Fruit fly (Drosophila melanogaster) whole organism, embryonic: ENCODE measurements around the gene CG17359.

Experiments
- B-H2 ChIP-seq: fragments of 200-800 bp; sonication (Bioruptor generic); optimal IDR thresholded peaks from 2 replicates; lab custom pipeline; 2018; ENCODE audit warnings: missing biosample characterization, mild to moderate bottlenecking, missing genetic modification characterization
- CG1024 ChIP-seq: fragments of 200-800 bp; sonication (Bioruptor generic); IDR thresholded peaks from 2 replicates; pipeline ENCODE4 v1.3.6; 2022; ENCODE audit warnings: missing biosample characterization, missing genetic modification characterization
- CG10267 ChIP-seq: fragments of 200-800 bp; sonication (Bioruptor generic); optimal IDR thresholded peaks from 2 replicates; lab custom pipeline; 2018; ENCODE audit warnings: missing biosample characterization, mild to moderate bottlenecking, missing genetic modification characterization, moderate library complexity
- CG10366 ChIP-seq: fragments of 200-800 bp; sonication (Bioruptor generic); IDR thresholded peaks from 2 replicates; pipeline ENCODE4 v1.3.6; 2022; ENCODE audit warnings: missing biosample characterization, missing genetic modification characterization
- CG10431 ChIP-seq: fragments of 200-800 bp; sonication (Bioruptor generic); optimal IDR thresholded peaks from 3 replicates; lab custom pipeline; 2018; ENCODE audit warnings: missing biosample characterization, mild to moderate bottlenecking, missing genetic modification characterization
- CG11398 ChIP-seq: fragments of 200-800 bp; sonication (Bioruptor generic); optimal IDR thresholded peaks from 2 replicates; lab custom pipeline; 2016; ENCODE audit warnings: missing biosample characterization, missing genetic modification characterization
- CG11456 ChIP-seq: fragments of 200-800 bp; sonication (Bioruptor generic); IDR thresholded peaks from 3 replicates; pipeline ENCODE4 v1.3.6; 2022; ENCODE audit warnings: missing biosample characterization, missing genetic modification characterization
- CG13287 ChIP-seq: fragments of 200-800 bp; sonication (Bioruptor generic); IDR thresholded peaks from 2 replicates; pipeline ENCODE4 v1.3.6; 2022; ENCODE audit warnings: missing biosample characterization, missing genetic modification characterization; ENCODE audit not compliant: partially characterized antibody
- CG13296 ChIP-seq: fragments of 200-800 bp; sonication (Bioruptor generic); optimal IDR thresholded peaks from 3 replicates; lab custom pipeline; 2018; ENCODE audit warnings: missing biosample characterization, mild to moderate bottlenecking, missing genetic modification characterization
- CG13424 ChIP-seq: fragments of 200-800 bp; sonication (Bioruptor generic); optimal IDR thresholded peaks from 2 replicates; lab custom pipeline; 2019; ENCODE audit warnings: missing biosample characterization, mild to moderate bottlenecking, missing genetic modification characterization, moderate library complexity
- CG1832 ChIP-seq: fragments of 200-800 bp; sonication (Bioruptor generic); optimal IDR thresholded peaks from 2 replicates; lab custom pipeline; 2017; ENCODE audit warnings: missing biosample characterization, mild to moderate bottlenecking, missing genetic modification characterization, inconsistent platforms
- CG30020 ChIP-seq: fragments of 200-800 bp; optimal IDR thresholded peaks from 2 replicates; lab custom pipeline; 2019; ENCODE audit warnings: missing biosample characterization, mild to moderate bottlenecking, missing genetic modification characterization, moderate library complexity
- CG31365 ChIP-seq: fragments of 200-800 bp; sonication (Bioruptor generic); optimal IDR thresholded peaks from 2 replicates; lab custom pipeline; 2018; ENCODE audit warnings: missing biosample characterization, mild to moderate bottlenecking, missing genetic modification characterization
- CG34224 ChIP-seq: fragments of 200-800 bp; sonication (Bioruptor generic); IDR thresholded peaks from 3 replicates; pipeline ENCODE4 v1.3.6; 2022; ENCODE audit warnings: missing biosample characterization, missing genetic modification characterization; ENCODE audit not compliant: partially characterized antibody
- CG3838 ChIP-seq: fragments of 200-800 bp; sonication (Bioruptor generic); optimal IDR thresholded peaks from 3 replicates; lab custom pipeline; 2016; ENCODE audit warnings: missing biosample characterization, missing genetic modification characterization
- CG6272 ChIP-seq: fragments of 200-800 bp; sonication (Bioruptor generic); IDR thresholded peaks from 2 replicates; pipeline ENCODE4 v1.3.6; 2022; ENCODE audit warnings: missing biosample characterization, missing genetic modification characterization
- CG6765 ChIP-seq: fragments of 200-800 bp; sonication (Bioruptor generic); optimal IDR thresholded peaks from 3 replicates; lab custom pipeline; 2017; ENCODE audit warnings: missing biosample characterization, mild to moderate bottlenecking, missing genetic modification characterization
- CG8478 ChIP-seq: fragments of >200 bp; optimal IDR thresholded peaks from 2 replicates; lab custom pipeline; 2018
- CG8924 ChIP-seq: fragments of 200-800 bp; optimal IDR thresholded peaks from 3 replicates; lab custom pipeline; 2019; ENCODE audit warnings: missing biosample characterization, mild to moderate bottlenecking, missing genetic modification characterization, moderate library complexity
- CG9437 ChIP-seq: fragments of 200-800 bp; sonication (Bioruptor generic); optimal IDR thresholded peaks from 2 replicates; lab custom pipeline; 2018; ENCODE audit warnings: missing biosample characterization, mild to moderate bottlenecking, missing genetic modification characterization
- CG9727 ChIP-seq: fragments of 200-800 bp; sonication (Bioruptor generic); optimal IDR thresholded peaks from 3 replicates; lab custom pipeline; 2017; ENCODE audit warnings: missing biosample characterization, mild to moderate bottlenecking, missing genetic modification characterization
- CHES-1-like ChIP-seq: fragments of 200-800 bp; sonication (Bioruptor generic); optimal IDR thresholded peaks from 2 replicates; lab custom pipeline; 2016; ENCODE audit warnings: missing biosample characterization, missing genetic modification characterization
- Camta ChIP-seq: fragments of 200-800 bp; sonication (Bioruptor generic); optimal IDR thresholded peaks from 2 replicates; lab custom pipeline; 2016; ENCODE audit warnings: missing biosample characterization, missing genetic modification characterization
- CrebB ChIP-seq: fragments of 200-800 bp; sonication (Bioruptor generic); optimal IDR thresholded peaks from 3 replicates; lab custom pipeline; 2018; ENCODE audit warnings: missing biosample characterization, mild to moderate bottlenecking, missing genetic modification characterization
- D19A ChIP-seq: fragments of 200-800 bp; optimal IDR thresholded peaks from 3 replicates; lab custom pipeline; 2019; ENCODE audit warnings: missing biosample characterization, mild to moderate bottlenecking, missing genetic modification characterization, moderate library complexity
- E2f2 ChIP-seq: fragments of 200-800 bp; sonication (Bioruptor generic); IDR thresholded peaks from 2 replicates; pipeline ENCODE4 v1.3.6; 2022; ENCODE audit warnings: missing biosample characterization, missing genetic modification characterization
- ERR ChIP-seq: fragments of 200-800 bp; sonication (Bioruptor generic); optimal IDR thresholded peaks from 2 replicates; lab custom pipeline; 2016; ENCODE audit warnings: missing biosample characterization, missing genetic modification characterization
- Ets97D ChIP-seq: fragments of 200-800 bp; sonication (Bioruptor generic); optimal IDR thresholded peaks from 3 replicates; lab custom pipeline; 2016; ENCODE audit warnings: missing biosample characterization, missing genetic modification characterization
- Fer3 ChIP-seq: fragments of 200-800 bp; sonication (Bioruptor generic); optimal IDR thresholded peaks from 2 replicates; lab custom pipeline; 2018; ENCODE audit warnings: missing biosample characterization, mild to moderate bottlenecking, missing genetic modification characterization, moderate library complexity
- GATAe ChIP-seq: fragments of 200-800 bp; sonication (Bioruptor generic); conservative IDR thresholded peaks from 2 replicates; pipeline ENCODE4 v1.3.6; 2022; ENCODE audit warnings: missing biosample characterization, missing genetic modification characterization
- Hmr ChIP-seq: fragments of 200-800 bp; sonication (Bioruptor generic); optimal IDR thresholded peaks from 3 replicates; lab custom pipeline; 2017; ENCODE audit warnings: mild to moderate bottlenecking, missing biosample characterization, missing genetic modification reagents, missing genetic modification characterization
- MESR4 ChIP-seq: fragments of 200-800 bp; sonication (Bioruptor generic); optimal IDR thresholded peaks from 2 replicates; lab custom pipeline; 2018; ENCODE audit warnings: missing biosample characterization, mild to moderate bottlenecking, missing genetic modification characterization, moderate library complexity
- Pdp1 ChIP-seq, 2 experiments: fragments of 200-800 bp; sonication (Bioruptor generic); optimal IDR thresholded peaks; 3 replicates each; lab custom pipeline; 2016; ENCODE audit warnings: missing biosample characterization in 2 of 2, missing genetic modification characterization in 2 of 2, mild to moderate bottlenecking in 1 of 2, moderate library complexity in 1 of 2
- Rfx ChIP-seq: fragments of 200-800 bp; sonication (Bioruptor generic); IDR thresholded peaks from 2 replicates; pipeline ENCODE4 v1.3.6; 2022; ENCODE audit warnings: missing biosample characterization, missing genetic modification characterization
- TFAM ChIP-seq: fragments of 200-800 bp; sonication (Bioruptor generic); optimal IDR thresholded peaks from 2 replicates; lab custom pipeline; 2017; ENCODE audit warnings: missing biosample characterization, missing genetic modification characterization, inconsistent platforms
- Vsx1 ChIP-seq: fragments of 200-800 bp; sonication (Bioruptor generic); optimal IDR thresholded peaks from 2 replicates; lab custom pipeline; 2017; ENCODE audit warnings: missing biosample characterization, mild to moderate bottlenecking, missing genetic modification characterization, missing genetic modification reagents
- Xrp1 ChIP-seq: fragments of 200-800 bp; sonication (Bioruptor generic); IDR thresholded peaks from 2 replicates; pipeline ENCODE4 v1.3.6; 2022; ENCODE audit warnings: missing biosample characterization, missing genetic modification characterization
- YL-1 ChIP-seq: fragments of 200-800 bp; sonication (Bioruptor generic); optimal IDR thresholded peaks from 3 replicates; lab custom pipeline; 2017; ENCODE audit warnings: missing biosample characterization, mild to moderate bottlenecking, missing genetic modification characterization
- ap ChIP-seq: fragments of 200-800 bp; sonication (Bioruptor generic); IDR thresholded peaks from 2 replicates; pipeline ENCODE4 v1.3.6; 2022; ENCODE audit warnings: missing biosample characterization, missing genetic modification characterization
- ara ChIP-seq: fragments of 200-800 bp; sonication (Bioruptor generic); IDR thresholded peaks from 2 replicates; pipeline ENCODE4 v1.3.6; 2022; ENCODE audit warnings: missing biosample characterization, missing genetic modification characterization
- ash1 ChIP-seq: fragments of 200-800 bp; sonication (Bioruptor generic); optimal IDR thresholded peaks from 2 replicates; lab custom pipeline; 2018; ENCODE audit warnings: missing biosample characterization, mild to moderate bottlenecking, missing genetic modification characterization
- chn ChIP-seq: fragments of 200-800 bp; sonication (Bioruptor generic); optimal IDR thresholded peaks from 2 replicates; lab custom pipeline; 2016; ENCODE audit warnings: missing biosample characterization, missing genetic modification characterization
- croc ChIP-seq: fragments of 200-800 bp; sonication (Bioruptor generic); conservative IDR thresholded peaks from 3 replicates; pipeline ENCODE4 v1.3.6; 2022; ENCODE audit warnings: missing biosample characterization, missing genetic modification characterization
- esg ChIP-seq: fragments of 200-800 bp; sonication (Bioruptor generic); conservative IDR thresholded peaks from 2 replicates; pipeline ENCODE4 v1.3.6; 2022; ENCODE audit warnings: missing biosample characterization, missing genetic modification characterization
- gem ChIP-seq: fragments of 200-800 bp; sonication (Bioruptor generic); optimal IDR thresholded peaks from 2 replicates; lab custom pipeline; 2019; ENCODE audit warnings: missing biosample characterization, mild to moderate bottlenecking, missing genetic modification characterization, moderate library complexity
- gsb ChIP-seq: fragments of 200-800 bp; sonication (Bioruptor generic); IDR thresholded peaks from 2 replicates; pipeline ENCODE4 v1.3.6; 2022; ENCODE audit warnings: missing biosample characterization, missing genetic modification characterization
- hb ChIP-seq: fragments of 200-800 bp; sonication (Bioruptor generic); IDR thresholded peaks from 3 replicates; pipeline ENCODE4 v1.3.6; 2022; ENCODE audit warnings: missing biosample characterization, missing genetic modification characterization; ENCODE audit not compliant: partially characterized antibody
- pan ChIP-seq, 4 experiments: fragments of >200 bp in 3 of 4; fragments of 200-800 bp in 1 of 4; sonication (Bioruptor generic) in 1 of 4; optimal IDR thresholded peaks in 3 of 4; IDR thresholded peaks in 1 of 4; 2 replicates each; pipeline versions ENCODE4 v1.3.6 to Lab custom; 2017 to 2022; ENCODE audit warnings: missing biosample characterization in 2 of 4, missing genetic modification characterization in 2 of 4, mixed read lengths in 1 of 4
- seq ChIP-seq: fragments of 200-800 bp; sonication (Bioruptor generic); IDR thresholded peaks from 2 replicates; pipeline ENCODE4 v1.3.6; 2022; ENCODE audit warnings: missing biosample characterization, missing genetic modification characterization
- tna ChIP-seq: fragments of 200-800 bp; sonication (Bioruptor generic); IDR thresholded peaks from 2 replicates; pipeline ENCODE4 v1.3.6; 2022; ENCODE audit warnings: missing biosample characterization, missing genetic modification characterization; ENCODE audit not compliant: partially characterized antibody

CG17359 gene

dm6 chr3L:13957212-13957668 is 41.8 kb downstream of the CG17359 start (continued):
- no peak for TF ChIP-seq Ets97D (GFP tag; lab: Kevin White, UChicago)
- TF ChIP-seq Vsx1 = peak; percentile 65
- TF ChIP-seq CrebB = no peak
- TF ChIP-seq E2f2 = peak; percentile 37; the same call in 1 of the 2 replicates
- no peak for TF ChIP-seq gsb (GFP tag; lab: Robert Waterston, UW)
- TF ChIP-seq CG6272 (GFP tag; lab: Robert Waterston, UW) = no peak
- TF ChIP-seq CG30020 (tag; lab: Kevin White, UChicago) = peak; percentile 12
- TF ChIP-seq CG1832 (GFP tag; lab: Kevin White, UChicago) = no peak
- TF ChIP-seq Pdp1 (GFP tag; optimal IDR thresholded peaks at IDR 0.05; lab: Kevin White, UChicago) = peak; percentile 25 to 44
- TF ChIP-seq tna (GFP tag; lab: Robert Waterston, UW) = no peak
- peak; percentile 83 for TF ChIP-seq CG9437 (GFP tag; lab: Kevin White, UChicago)
- TF ChIP-seq ap = peak; percentile 28; the same call in 1 of the 2 replicates
- TF ChIP-seq TFAM (GFP tag; lab: Kevin White, UChicago) = peak; percentile 45
- TF ChIP-seq CG34224 (GFP tag; lab: Robert Waterston, UW) = no peak
- TF ChIP-seq Hmr (GFP tag; lab: Kevin White, UChicago) = no peak
- peak; percentile 73 for TF ChIP-seq Xrp1
- peak; percentile 87 for TF ChIP-seq gem (tag; lab: Kevin White, UChicago)
- TF ChIP-seq ash1 (GFP tag; lab: Kevin White, UChicago) = no peak
- TF ChIP-seq YL-1 (GFP tag; lab: Kevin White, UChicago) = peak; percentile 4
- TF ChIP-seq CG11456 (GFP tag; lab: Robert Waterston, UW) = no peak
- peak; percentile 52 for TF ChIP-seq Fer3
- peak; percentile 49 for TF ChIP-seq Camta (GFP tag; lab: Kevin White, UChicago)
- TF ChIP-seq CG9727 = peak; percentile 89
- peak; percentile 19; the same call in 1 of the 2 replicates for TF ChIP-seq esg (GFP tag; lab: Robert Waterston, UW)
- no peak for TF ChIP-seq B-H2 (GFP tag; lab: Kevin White, UChicago)
- TF ChIP-seq CG8924 = peak; percentile 79
- no peak for TF ChIP-seq Rfx
- peak; percentile 38; the same call in 1 of the 2 replicates for TF ChIP-seq ara (GFP tag; lab: Robert Waterston, UW)
- TF ChIP-seq CG31365 (tag; lab: Kevin White, UChicago) = no peak
- TF ChIP-seq CG11398 = no peak
- no peak for TF ChIP-seq ERR
- no peak for TF ChIP-seq CG8478 (lab: Kevin White, UChicago)
- TF ChIP-seq CG10366 = peak; percentile 51
- no peak for TF ChIP-seq MESR4
- TF ChIP-seq GATAe (GFP tag; lab: Robert Waterston, UW) = no peak
- TF ChIP-seq CG13287 (GFP tag; lab: Robert Waterston, UW) = no peak
- TF ChIP-seq chn (GFP tag; lab: Kevin White, UChicago) = peak; percentile 61
- TF ChIP-seq CG10267 (tag; lab: Kevin White, UChicago) = peak; percentile 79
- no peak; the same call in 1 of the 3 replicates for TF ChIP-seq croc (GFP tag; lab: Robert Waterston, UW)
- TF ChIP-seq CG13424 (tag; lab: Kevin White, UChicago) = peak; percentile 71
- peak; percentile 73 for TF ChIP-seq D19A (tag; lab: Kevin White, UChicago)
- peak; percentile 41; the same call in 1 of the 2 replicates for TF ChIP-seq seq
- TF ChIP-seq CG6765 (GFP tag; lab: Kevin White, UChicago) = no peak
- TF ChIP-seq pan (optimal IDR thresholded peaks at IDR 0.05; lab: Kevin White, UChicago) = no peak
- peak in 1 of 2 experiments; percentile 47 for TF ChIP-seq pan (GFP tag; optimal IDR thresholded peaks at IDR 0.05 in 1 of 2, IDR thresholded peaks at IDR 0.05 in 1 of 2)
- TF ChIP-seq hb = no peak
- TF ChIP-seq CG1024 (GFP tag; lab: Robert Waterston, UW) = no peak
- TF ChIP-seq CG3838 (GFP tag; lab: Kevin White, UChicago) = no peak
- no peak for TF ChIP-seq CG10431 (GFP tag; lab: Kevin White, UChicago)
- no peak for TF ChIP-seq CHES-1-like
- TF ChIP-seq CG13296 (GFP tag; lab: Kevin White, UChicago) = peak; percentile 15
